Fruit fly (Drosophila melanogaster) whole organism, embryonic: Measurements from ENCODE around the gene CG1703.

Source experiments
- BEAF-32 ChIP-seq: fragments of 200-800 bp; sonication (Bioruptor generic); optimal IDR thresholded peaks from 3 replicates; lab custom pipeline; 2017; ENCODE audit warnings: missing biosample characterization, missing genetic modification characterization, mild to moderate bottlenecking, moderate library complexity, missing genetic modification reagents
- Blimp-1 ChIP-seq: fragments of 200-800 bp; sonication (Bioruptor generic); optimal IDR thresholded peaks from 3 replicates; lab custom pipeline; 2018; ENCODE audit warnings: missing biosample characterization, missing genetic modification characterization, mild to moderate bottlenecking, moderate library complexity, missing genetic modification reagents
- CG10147 ChIP-seq: fragments of 200-800 bp; sonication (Bioruptor generic); optimal IDR thresholded peaks from 2 replicates; lab custom pipeline; 2019; ENCODE audit warnings: missing biosample characterization, mild to moderate bottlenecking, missing genetic modification characterization, moderate library complexity
- CG1024 ChIP-seq: fragments of 200-800 bp; sonication (Bioruptor generic); IDR thresholded peaks from 2 replicates; pipeline ENCODE4 v1.3.6; 2022; ENCODE audit warnings: missing biosample characterization, missing genetic modification characterization
- CG12659 ChIP-seq: fragments of 200-800 bp; sonication (Bioruptor generic); optimal IDR thresholded peaks from 3 replicates; lab custom pipeline; 2017; ENCODE audit warnings: mild to moderate bottlenecking, missing biosample characterization, missing genetic modification reagents, missing genetic modification characterization
- CG13123 ChIP-seq: fragments of 200-800 bp; sonication (Bioruptor generic); optimal IDR thresholded peaks from 2 replicates; lab custom pipeline; 2016; ENCODE audit warnings: missing biosample characterization, missing genetic modification characterization
- CG14014 ChIP-seq: fragments of 200-800 bp; sonication (Bioruptor generic); IDR thresholded peaks from 2 replicates; pipeline ENCODE4 v1.3.6; 2022; ENCODE audit warnings: missing biosample characterization, missing genetic modification characterization
- CG14667 ChIP-seq: fragments of 200-800 bp; sonication (Bioruptor generic); IDR thresholded peaks from 2 replicates; pipeline ENCODE4 v1.3.6; 2022; ENCODE audit warnings: missing biosample characterization, missing genetic modification characterization
- CG16815 ChIP-seq: fragments of 200-800 bp; sonication (Bioruptor generic); optimal IDR thresholded peaks from 3 replicates; lab custom pipeline; 2017; ENCODE audit warnings: missing biosample characterization, mild to moderate bottlenecking, missing genetic modification characterization
- CG2202 ChIP-seq: fragments of 200-800 bp; sonication (Bioruptor generic); optimal IDR thresholded peaks from 2 replicates; lab custom pipeline; 2018; ENCODE audit warnings: missing biosample characterization, mild to moderate bottlenecking, missing genetic modification characterization
- CG30431 ChIP-seq: fragments of 200-800 bp; sonication (Bioruptor generic); optimal IDR thresholded peaks from 2 replicates; lab custom pipeline; 2017; ENCODE audit warnings: missing biosample characterization, missing genetic modification characterization
- CG4730 ChIP-seq: fragments of 200-800 bp; sonication (Bioruptor generic); IDR thresholded peaks from 2 replicates; pipeline ENCODE4 v1.3.6; 2022; ENCODE audit warnings: missing biosample characterization, missing genetic modification characterization
- CG5180 ChIP-seq: fragments of 200-800 bp; sonication (Bioruptor generic); optimal IDR thresholded peaks from 3 replicates; lab custom pipeline; 2017; ENCODE audit warnings: missing biosample characterization, missing genetic modification characterization, mild to moderate bottlenecking, moderate library complexity, missing genetic modification reagents
- CG5245 ChIP-seq: fragments of 200-800 bp; sonication (Bioruptor generic); optimal IDR thresholded peaks from 3 replicates; lab custom pipeline; 2016; ENCODE audit warnings: missing biosample characterization, missing genetic modification characterization
- CG7372 ChIP-seq: fragments of 200-800 bp; sonication (Bioruptor generic); IDR thresholded peaks from 2 replicates; pipeline ENCODE4 v1.3.6; 2022; ENCODE audit warnings: missing biosample characterization, missing genetic modification characterization
- CG7745 ChIP-seq: fragments of 200-800 bp; sonication (Bioruptor generic); optimal IDR thresholded peaks from 2 replicates; lab custom pipeline; 2018; ENCODE audit warnings: missing biosample characterization, mild to moderate bottlenecking, missing genetic modification characterization, moderate library complexity
- CG8478 ChIP-seq: fragments of >200 bp; optimal IDR thresholded peaks from 2 replicates; lab custom pipeline; 2018
- CG9817 ChIP-seq: fragments of 200-800 bp; sonication (Bioruptor generic); optimal IDR thresholded peaks from 2 replicates; lab custom pipeline; 2018; ENCODE audit warnings: missing biosample characterization, mild to moderate bottlenecking, missing genetic modification characterization, moderate library complexity
- Chrac-16 ChIP-seq: fragments of 200-800 bp; sonication (Bioruptor generic); optimal IDR thresholded peaks from 3 replicates; lab custom pipeline; 2016; ENCODE audit warnings: missing biosample characterization, missing genetic modification characterization
- Ets97D ChIP-seq: fragments of 200-800 bp; sonication (Bioruptor generic); optimal IDR thresholded peaks from 3 replicates; lab custom pipeline; 2016; ENCODE audit warnings: missing biosample characterization, missing genetic modification characterization
- Fer2 ChIP-seq: fragments of 200-800 bp; sonication (Bioruptor generic); optimal IDR thresholded peaks from 2 replicates; lab custom pipeline; 2018; ENCODE audit warnings: missing biosample characterization, mild to moderate bottlenecking, missing genetic modification characterization, moderate library complexity
- GATAe ChIP-seq: fragments of 200-800 bp; sonication (Bioruptor generic); conservative IDR thresholded peaks from 2 replicates; pipeline ENCODE4 v1.3.6; 2022; ENCODE audit warnings: missing biosample characterization, missing genetic modification characterization
- H15 ChIP-seq: fragments of 200-800 bp; sonication (Bioruptor generic); IDR thresholded peaks from 3 replicates; pipeline ENCODE4 v1.3.6; 2022; ENCODE audit warnings: missing biosample characterization, missing genetic modification characterization
- HmgZ ChIP-seq: fragments of 200-800 bp; sonication (Bioruptor generic); optimal IDR thresholded peaks from 2 replicates; lab custom pipeline; 2018; ENCODE audit warnings: missing biosample characterization, mild to moderate bottlenecking, missing genetic modification characterization
- PHDP ChIP-seq: fragments of 200-800 bp; sonication (Bioruptor generic); optimal IDR thresholded peaks from 3 replicates; lab custom pipeline; 2018; ENCODE audit warnings: missing biosample characterization, mild to moderate bottlenecking, missing genetic modification characterization, moderate library complexity
- Rx ChIP-seq: fragments of 200-800 bp; sonication (Bioruptor generic); IDR thresholded peaks from 2 replicates; pipeline ENCODE4 v1.3.6; 2022; ENCODE audit warnings: missing biosample characterization, missing genetic modification characterization
- Usf ChIP-seq: fragments of 200-800 bp; sonication (Bioruptor generic); optimal IDR thresholded peaks from 2 replicates; lab custom pipeline; 2017; ENCODE audit warnings: missing genotype, missing biosample characterization, missing genetic modification characterization
- Xbp1 ChIP-seq: fragments of 200-800 bp; sonication (Bioruptor generic); optimal IDR thresholded peaks from 3 replicates; lab custom pipeline; 2016; ENCODE audit warnings: missing biosample characterization, mild to moderate bottlenecking, missing genetic modification characterization
- amos ChIP-seq: fragments of 200-800 bp; sonication (Bioruptor generic); IDR thresholded peaks from 2 replicates; pipeline ENCODE4 v1.3.6; 2022; ENCODE audit warnings: missing biosample characterization, missing genetic modification characterization; ENCODE audit not compliant: partially characterized antibody
- az2 ChIP-seq: fragments of 200-800 bp; sonication (Bioruptor generic); optimal IDR thresholded peaks from 3 replicates; lab custom pipeline; 2016; ENCODE audit warnings: missing biosample characterization, missing genetic modification characterization
- ci ChIP-seq: fragments of 200-800 bp; sonication (Bioruptor generic); IDR thresholded peaks from 3 replicates; pipeline ENCODE4 v1.3.6; 2022; ENCODE audit warnings: missing biosample characterization, missing genetic modification characterization
- corto ChIP-seq: fragments of 200-800 bp; sonication (Bioruptor generic); optimal IDR thresholded peaks from 2 replicates; lab custom pipeline; 2016; ENCODE audit warnings: missing biosample characterization, mild to moderate bottlenecking, missing genetic modification characterization, moderate library complexity
- croc ChIP-seq: fragments of 200-800 bp; sonication (Bioruptor generic); conservative IDR thresholded peaks from 3 replicates; pipeline ENCODE4 v1.3.6; 2022; ENCODE audit warnings: missing biosample characterization, missing genetic modification characterization
- gcm ChIP-seq: fragments of 200-800 bp; sonication (Bioruptor generic); optimal IDR thresholded peaks from 2 replicates; lab custom pipeline; 2019; ENCODE audit warnings: missing biosample characterization, mild to moderate bottlenecking, missing genetic modification characterization, moderate library complexity
- grau ChIP-seq: fragments of 200-800 bp; optimal IDR thresholded peaks from 3 replicates; lab custom pipeline; 2019; ENCODE audit warnings: missing biosample characterization, mild to moderate bottlenecking, missing genetic modification characterization, moderate library complexity
- h ChIP-seq: fragments of >200 bp; optimal IDR thresholded peaks from 2 replicates; lab custom pipeline; 2017
- hb ChIP-seq: fragments of 200-800 bp; sonication (Bioruptor generic); IDR thresholded peaks from 3 replicates; pipeline ENCODE4 v1.3.6; 2022; ENCODE audit warnings: missing biosample characterization, missing genetic modification characterization; ENCODE audit not compliant: partially characterized antibody
- luna ChIP-seq: fragments of 200-800 bp; sonication (Bioruptor generic); optimal IDR thresholded peaks from 2 replicates; lab custom pipeline; 2016; ENCODE audit warnings: missing biosample characterization, missing genetic modification characterization
- nmo ChIP-seq: fragments of 200-800 bp; sonication (Bioruptor generic); optimal IDR thresholded peaks from 2 replicates; lab custom pipeline; 2018; ENCODE audit warnings: missing biosample characterization, mild to moderate bottlenecking, missing genetic modification characterization, moderate library complexity
- onecut ChIP-seq: fragments of 200-800 bp; sonication (Bioruptor generic); IDR thresholded peaks from 2 replicates; pipeline ENCODE4 v1.3.6; 2022; ENCODE audit warnings: missing biosample characterization, missing genetic modification characterization
- otp ChIP-seq: fragments of 200-800 bp; sonication (Bioruptor generic); IDR thresholded peaks from 3 replicates; pipeline ENCODE4, ENCODE4 v1.3.6; 2022; ENCODE audit warnings: missing biosample characterization, missing genetic modification characterization
- pfk ChIP-seq: fragments of 200-800 bp; sonication (Bioruptor generic); optimal IDR thresholded peaks from 2 replicates; lab custom pipeline; 2018; ENCODE audit warnings: missing biosample characterization, mild to moderate bottlenecking, missing genetic modification characterization, moderate library complexity
- prd ChIP-seq, 3 experiments: fragments of >200 bp in 2 of 3; fragments of 200-800 bp in 1 of 3; sonication (Bioruptor generic) in 1 of 3; optimal IDR thresholded peaks in 2 of 3; IDR thresholded peaks in 1 of 3; 2 replicates in 2 of 3; 3 replicates in 1 of 3; pipeline versions ENCODE4 v1.3.6 to Lab custom; 2017 to 2022; ENCODE audit warnings: missing biosample characterization in 1 of 3, missing genetic modification characterization in 1 of 3
- slou ChIP-seq: fragments of 200-800 bp; sonication (Bioruptor generic); optimal IDR thresholded peaks from 3 replicates; lab custom pipeline; 2016; ENCODE audit warnings: missing biosample characterization, missing genetic modification characterization
- sna ChIP-seq: fragments of 200-800 bp; sonication (Bioruptor generic); IDR thresholded peaks from 2 replicates; pipeline ENCODE4 v1.3.6; 2022; ENCODE audit warnings: missing biosample characterization, missing genetic modification characterization; ENCODE audit not compliant: partially characterized antibody
- stwl ChIP-seq: fragments of 200-800 bp; sonication (Bioruptor generic); optimal IDR thresholded peaks from 3 replicates; lab custom pipeline; 2018; ENCODE audit warnings: missing biosample characterization, mild to moderate bottlenecking, missing genetic modification characterization, moderate library complexity
- sug ChIP-seq: fragments of 200-800 bp; optimal IDR thresholded peaks from 2 replicates; lab custom pipeline; 2019; ENCODE audit warnings: missing biosample characterization, mild to moderate bottlenecking, missing genetic modification characterization, moderate library complexity
- tll ChIP-seq, 2 experiments: fragments of 200-800 bp in 1 of 2; fragments of >200 bp in 1 of 2; sonication (Bioruptor generic) in 1 of 2; optimal IDR thresholded peaks; 2 replicates each; lab custom pipeline; 2017 to 2019; ENCODE audit warnings: missing biosample characterization in 2 of 2, missing genetic modification characterization in 2 of 2, mild to moderate bottlenecking in 1 of 2, moderate library complexity in 1 of 2
- zfh1 ChIP-seq: fragments of 200-800 bp; sonication (Bioruptor generic); IDR thresholded peaks from 3 replicates; pipeline ENCODE4 v1.3.6; 2022; ENCODE audit warnings: missing biosample characterization, missing genetic modification characterization

The CG1703 gene

DNA sequence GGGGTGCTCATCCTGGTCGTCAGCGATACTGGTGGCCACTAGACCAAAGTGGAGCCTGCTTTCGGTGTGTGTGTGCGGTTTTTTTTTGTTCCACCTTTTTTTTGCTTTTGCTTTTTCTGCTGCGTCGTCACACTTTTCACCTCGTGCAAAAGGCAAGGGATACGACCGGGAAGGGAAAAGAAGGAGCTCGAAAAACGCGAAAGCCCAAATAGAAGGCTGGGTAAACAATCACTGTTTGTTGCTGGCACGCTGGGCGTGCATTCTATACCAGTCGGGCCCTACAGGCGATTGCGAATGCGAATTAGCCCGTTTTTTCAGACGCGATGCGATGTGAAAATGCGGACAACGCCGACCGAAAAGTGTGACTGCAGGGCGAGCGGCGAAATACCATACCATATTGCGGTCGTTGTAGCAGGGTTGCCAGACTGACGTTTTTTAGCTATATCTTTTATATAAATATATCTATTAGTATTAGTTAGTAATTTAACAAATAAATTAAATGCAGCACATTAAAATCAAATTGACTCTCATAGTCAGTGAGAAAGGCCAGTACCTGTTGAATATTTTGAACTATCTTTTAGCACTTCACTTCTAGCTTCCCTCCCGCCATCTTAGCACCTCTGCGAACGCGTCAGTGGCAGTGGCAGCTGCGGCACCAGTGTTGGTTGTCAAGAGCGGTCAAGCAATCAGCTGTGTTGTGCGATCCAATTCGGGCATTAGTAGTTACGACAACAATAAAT lies 41.6 kb upstream of the CG1703 start, which contains the start of the genes Polr2A and CG11699 (continued):
- TF ChIP-seq CG4730 (GFP tag; lab: Robert Waterston, UW) = no peak
- TF ChIP-seq CG13123 = no peak
- TF ChIP-seq onecut = no peak
- TF ChIP-seq BEAF-32 (GFP tag; lab: Kevin White, UChicago) = peak; percentile 49
- TF ChIP-seq Blimp-1 (GFP tag; lab: Kevin White, UChicago) = no peak
- TF ChIP-seq H15 (GFP tag; lab: Robert Waterston, UW) = no peak
- peak; percentile 69 for TF ChIP-seq CG12659 (GFP tag; lab: Kevin White, UChicago)
- TF ChIP-seq CG1024 (GFP tag; lab: Robert Waterston, UW) = no peak
- TF ChIP-seq Fer2 (tag; lab: Kevin White, UChicago) = no peak
- TF ChIP-seq HmgZ (tag; lab: Kevin White, UChicago) = peak; percentile 63
- TF ChIP-seq stwl = peak; percentile 44
- no peak for TF ChIP-seq CG16815 (GFP tag; lab: Kevin White, UChicago)
- peak; percentile 27; the same call in 1 of the 2 replicates for TF ChIP-seq amos (GFP tag; lab: Robert Waterston, UW)
- TF ChIP-seq CG5180 = no peak
- TF ChIP-seq Rx (GFP tag; lab: Robert Waterston, UW) = no peak
- TF ChIP-seq luna = no peak
- TF ChIP-seq CG9817 = peak; percentile 53
- TF ChIP-seq tll (GFP tag; optimal IDR thresholded peaks at IDR 0.05; lab: Kevin White, UChicago) = peak in 1 of 2 experiments; percentile 47
- TF ChIP-seq corto = no peak
- no peak for TF ChIP-seq slou (GFP tag; lab: Kevin White, UChicago)
- TF ChIP-seq CG10147 (GFP tag; lab: Kevin White, UChicago) = peak; percentile 54
- TF ChIP-seq sna (GFP tag; lab: Robert Waterston, UW) = 0 out of 2 replicates have a peak, but pooled peaks have one; percentile 27
- TF ChIP-seq croc (GFP tag; lab: Robert Waterston, UW) = no peak; the same call in 2 of the 3 replicates
- TF ChIP-seq CG7745 (tag; lab: Kevin White, UChicago) = no peak
- TF ChIP-seq zfh1 (GFP tag; lab: Robert Waterston, UW) = 0 out of 3 replicates have a peak, but pooled peaks have one; percentile 32
- TF ChIP-seq pfk (GFP tag; lab: Kevin White, UChicago) = no peak
- TF ChIP-seq CG8478 = no peak
- no peak for TF ChIP-seq prd (optimal IDR thresholded peaks at IDR 0.05; lab: Kevin White, UChicago)
- peak; percentile 25; the same call in 1 of the 3 replicates for TF ChIP-seq prd (GFP tag; IDR thresholded peaks at IDR 0.05; lab: Robert Waterston, UW)
- no peak for TF ChIP-seq CG14667 (GFP tag; lab: Robert Waterston, UW)
- TF ChIP-seq Usf = peak; percentile 20
- TF ChIP-seq PHDP (tag; lab: Kevin White, UChicago) = no peak
- peak; percentile 19 for TF ChIP-seq az2
- TF ChIP-seq CG14014 (GFP tag; lab: Robert Waterston, UW) = no peak
- TF ChIP-seq sug (tag; lab: Kevin White, UChicago) = peak; percentile 75
- no peak for TF ChIP-seq GATAe
- TF ChIP-seq Ets97D (GFP tag; lab: Kevin White, UChicago) = no peak
- TF ChIP-seq CG2202 (tag; lab: Kevin White, UChicago) = no peak
- TF ChIP-seq h (lab: Kevin White, UChicago) = no peak
- TF ChIP-seq Xbp1 (GFP tag; lab: Kevin White, UChicago) = peak; percentile 60
- TF ChIP-seq CG5245 (GFP tag; lab: Kevin White, UChicago) = no peak
- no peak for TF ChIP-seq hb (GFP tag; lab: Robert Waterston, UW)
- 0 out of 2 replicates have a peak, but pooled peaks have one; percentile 19 for TF ChIP-seq CG7372 (GFP tag; lab: Robert Waterston, UW)
- peak; percentile 58 for TF ChIP-seq grau (tag; lab: Kevin White, UChicago)
- no peak for TF ChIP-seq ci (GFP tag; lab: Robert Waterston, UW)
- no peak for TF ChIP-seq otp (GFP tag; lab: Robert Waterston, UW)
- peak; percentile 9 for TF ChIP-seq CG30431
- peak; percentile 36 for TF ChIP-seq Chrac-16 (GFP tag; lab: Kevin White, UChicago)
- no peak for TF ChIP-seq gcm (GFP tag; lab: Kevin White, UChicago)
- TF ChIP-seq nmo (GFP tag; lab: Kevin White, UChicago) = peak; percentile 75
